Fruit fly (Drosophila melanogaster) whole organism, embryonic: ENCODE measurements around the gene Pcyt1.

Experiments used
- ATbp ChIP-seq: fragments of 200-800 bp; sonication (Bioruptor generic); optimal IDR thresholded peaks from 2 replicates; lab custom pipeline; 2017; ENCODE audit warnings: missing biosample characterization, mild to moderate bottlenecking, missing genetic modification characterization, missing genetic modification reagents
- Antp ChIP-seq: fragments of 200-800 bp; sonication (Bioruptor generic); optimal IDR thresholded peaks from 3 replicates; lab custom pipeline; 2016; ENCODE audit warnings: missing biosample characterization, missing genetic modification characterization
- CG10654 ChIP-seq: fragments of 200-800 bp; sonication (Bioruptor generic); optimal IDR thresholded peaks from 2 replicates; lab custom pipeline; 2016; ENCODE audit warnings: missing biosample characterization, missing genetic modification characterization
- CG10959 ChIP-seq: fragments of 200-800 bp; sonication (Bioruptor generic); IDR thresholded peaks from 2 replicates; pipeline ENCODE4 v1.3.6; 2022; ENCODE audit warnings: missing biosample characterization, missing genetic modification characterization
- CG11696 ChIP-seq: fragments of 200-800 bp; sonication (Bioruptor generic); IDR thresholded peaks from 2 replicates; pipeline ENCODE4 v1.3.6; 2022; ENCODE audit warnings: missing biosample characterization, missing genetic modification characterization
- CG12391 ChIP-seq: fragments of 200-800 bp; sonication (Bioruptor generic); optimal IDR thresholded peaks from 3 replicates; lab custom pipeline; 2018; ENCODE audit warnings: missing biosample characterization, mild to moderate bottlenecking, missing genetic modification characterization, moderate library complexity
- CG13624 ChIP-seq: fragments of 200-800 bp; sonication (Bioruptor generic); optimal IDR thresholded peaks from 2 replicates; lab custom pipeline; 2016; ENCODE audit warnings: missing biosample characterization, missing genetic modification characterization
- CG14667 ChIP-seq: fragments of 200-800 bp; sonication (Bioruptor generic); IDR thresholded peaks from 2 replicates; pipeline ENCODE4 v1.3.6; 2022; ENCODE audit warnings: missing biosample characterization, missing genetic modification characterization
- CG15073 ChIP-seq: fragments of 200-800 bp; sonication (Bioruptor generic); optimal IDR thresholded peaks from 2 replicates; lab custom pipeline; 2016; ENCODE audit warnings: missing biosample characterization, missing genetic modification characterization
- CG15479 ChIP-seq: fragments of 200-800 bp; sonication (Bioruptor generic); optimal IDR thresholded peaks from 3 replicates; lab custom pipeline; 2019; ENCODE audit warnings: missing biosample characterization, mild to moderate bottlenecking, missing genetic modification characterization, moderate library complexity
- CG1647 ChIP-seq: fragments of 200-800 bp; sonication (Bioruptor generic); optimal IDR thresholded peaks from 3 replicates; lab custom pipeline; 2016; ENCODE audit warnings: missing biosample characterization, missing genetic modification characterization
- CG16815 ChIP-seq: fragments of 200-800 bp; sonication (Bioruptor generic); optimal IDR thresholded peaks from 3 replicates; lab custom pipeline; 2017; ENCODE audit warnings: missing biosample characterization, mild to moderate bottlenecking, missing genetic modification characterization
- CG17612 ChIP-seq: fragments of 200-800 bp; sonication (Bioruptor generic); IDR thresholded peaks from 2 replicates; pipeline ENCODE4 v1.3.6; 2022; ENCODE audit warnings: missing biosample characterization, missing genetic modification characterization
- CG1832 ChIP-seq: fragments of 200-800 bp; sonication (Bioruptor generic); optimal IDR thresholded peaks from 2 replicates; lab custom pipeline; 2017; ENCODE audit warnings: missing biosample characterization, mild to moderate bottlenecking, missing genetic modification characterization, inconsistent platforms
- CG31388 ChIP-seq: fragments of 200-800 bp; sonication (Bioruptor generic); optimal IDR thresholded peaks from 2 replicates; lab custom pipeline; 2016; ENCODE audit warnings: missing biosample characterization, missing genetic modification characterization
- CG34376 ChIP-seq: fragments of 200-800 bp; sonication (Bioruptor generic); optimal IDR thresholded peaks from 2 replicates; lab custom pipeline; 2018; ENCODE audit warnings: missing biosample characterization, mild to moderate bottlenecking, missing genetic modification characterization
- CG4730 ChIP-seq: fragments of 200-800 bp; sonication (Bioruptor generic); IDR thresholded peaks from 2 replicates; pipeline ENCODE4 v1.3.6; 2022; ENCODE audit warnings: missing biosample characterization, missing genetic modification characterization
- CG6683 ChIP-seq: fragments of 200-800 bp; sonication (Bioruptor generic); optimal IDR thresholded peaks from 2 replicates; lab custom pipeline; 2017; ENCODE audit warnings: missing biosample characterization, mild to moderate bottlenecking, missing genetic modification characterization, missing genetic modification reagents
- D19B ChIP-seq: fragments of 200-800 bp; sonication (Bioruptor generic); optimal IDR thresholded peaks from 2 replicates; lab custom pipeline; 2017; ENCODE audit warnings: missing biosample characterization, mild to moderate bottlenecking, missing genetic modification characterization
- HLH4C ChIP-seq: fragments of 200-800 bp; sonication (Bioruptor generic); IDR thresholded peaks from 3 replicates; pipeline ENCODE4 v1.3.6; 2022; ENCODE audit warnings: missing biosample characterization, missing genetic modification characterization; ENCODE audit not compliant: partially characterized antibody
- Hey ChIP-seq: fragments of 200-800 bp; sonication (Bioruptor generic); optimal IDR thresholded peaks from 3 replicates; lab custom pipeline; 2018; ENCODE audit warnings: missing biosample characterization, mild to moderate bottlenecking, missing genetic modification characterization
- Jarid2 ChIP-seq: fragments of 200-800 bp; sonication (Bioruptor generic); optimal IDR thresholded peaks from 3 replicates; lab custom pipeline; 2017; ENCODE audit warnings: mild to moderate bottlenecking, missing biosample characterization, missing genetic modification reagents, missing genetic modification characterization
- NC2β ChIP-seq: fragments of 200-800 bp; sonication (Bioruptor generic); optimal IDR thresholded peaks from 2 replicates; lab custom pipeline; 2016; ENCODE audit warnings: missing biosample characterization, missing genetic modification characterization
- Nf-YB ChIP-seq: fragments of 200-800 bp; sonication (Bioruptor generic); optimal IDR thresholded peaks from 3 replicates; lab custom pipeline; 2019; ENCODE audit warnings: missing biosample characterization, mild to moderate bottlenecking, missing genetic modification characterization, moderate library complexity
- NfI ChIP-seq: fragments of 200-800 bp; sonication (Bioruptor generic); optimal IDR thresholded peaks from 3 replicates; lab custom pipeline; 2018; ENCODE audit warnings: missing biosample characterization, mild to moderate bottlenecking, missing genetic modification characterization, moderate library complexity
- Rfx ChIP-seq: fragments of 200-800 bp; sonication (Bioruptor generic); IDR thresholded peaks from 2 replicates; pipeline ENCODE4 v1.3.6; 2022; ENCODE audit warnings: missing biosample characterization, missing genetic modification characterization
- Rx ChIP-seq: fragments of 200-800 bp; sonication (Bioruptor generic); IDR thresholded peaks from 2 replicates; pipeline ENCODE4 v1.3.6; 2022; ENCODE audit warnings: missing biosample characterization, missing genetic modification characterization
- Stat92E ChIP-seq, 3 experiments: fragments of >200 bp in 2 of 3; fragments of 200-800 bp in 1 of 3; sonication (Bioruptor generic) in 1 of 3; optimal IDR thresholded peaks; 2 replicates each; lab custom pipeline; 2017 to 2019; ENCODE audit warnings: missing biosample characterization in 3 of 3, missing genetic modification characterization in 3 of 3, mild to moderate bottlenecking in 1 of 3, moderate library complexity in 1 of 3
- Taf1 ChIP-seq: fragments of 200-800 bp; sonication (Bioruptor generic); IDR thresholded peaks from 2 replicates; pipeline ENCODE4 v1.3.6; 2022; ENCODE audit warnings: missing biosample characterization, missing genetic modification characterization
- Usf ChIP-seq: fragments of 200-800 bp; sonication (Bioruptor generic); optimal IDR thresholded peaks from 2 replicates; lab custom pipeline; 2017; ENCODE audit warnings: missing genotype, missing biosample characterization, missing genetic modification characterization
- ab ChIP-seq: fragments of 200-800 bp; sonication (Bioruptor generic); optimal IDR thresholded peaks from 2 replicates; lab custom pipeline; 2016; ENCODE audit warnings: missing biosample characterization, missing genetic modification characterization
- ac ChIP-seq: fragments of 200-800 bp; sonication (Bioruptor generic); optimal IDR thresholded peaks from 3 replicates; lab custom pipeline; 2017; ENCODE audit warnings: missing biosample characterization, mild to moderate bottlenecking, missing genetic modification characterization
- amos ChIP-seq: fragments of 200-800 bp; sonication (Bioruptor generic); IDR thresholded peaks from 2 replicates; pipeline ENCODE4 v1.3.6; 2022; ENCODE audit warnings: missing biosample characterization, missing genetic modification characterization; ENCODE audit not compliant: partially characterized antibody
- dati ChIP-seq: fragments of 200-800 bp; sonication (Bioruptor generic); IDR thresholded peaks from 2 replicates; pipeline ENCODE4 v1.3.6; 2022; ENCODE audit warnings: missing biosample characterization, missing genetic modification characterization
- disco-r ChIP-seq: fragments of 200-800 bp; sonication (Bioruptor generic); optimal IDR thresholded peaks from 2 replicates; lab custom pipeline; 2016; ENCODE audit warnings: missing biosample characterization, missing genetic modification characterization
- fd102C ChIP-seq: fragments of 200-800 bp; sonication (Bioruptor generic); optimal IDR thresholded peaks from 2 replicates; lab custom pipeline; 2018; ENCODE audit warnings: missing biosample characterization, mild to moderate bottlenecking, missing genetic modification characterization, moderate library complexity
- fd96Cb ChIP-seq: fragments of 200-800 bp; sonication (Bioruptor generic); optimal IDR thresholded peaks from 2 replicates; lab custom pipeline; 2018; ENCODE audit warnings: missing biosample characterization, mild to moderate bottlenecking, missing genetic modification characterization, moderate library complexity
- hkb ChIP-seq, 2 experiments: fragments of 200-800 bp in 1 of 2; fragments of >200 bp in 1 of 2; sonication (Bioruptor generic) in 1 of 2; IDR thresholded peaks in 1 of 2; optimal IDR thresholded peaks in 1 of 2; 2 replicates each; pipeline versions ENCODE4 v1.3.6 to Lab custom; 2017 to 2022; ENCODE audit warnings: missing biosample characterization in 1 of 2, missing genetic modification characterization in 1 of 2
- lola ChIP-seq, 3 experiments: fragments of >200 bp in 2 of 3; fragments of 200-800 bp in 1 of 3; sonication (Bioruptor generic) in 1 of 3; optimal IDR thresholded peaks; 2 replicates each; lab custom pipeline; 2017 to 2019; ENCODE audit warnings: missing biosample characterization in 3 of 3, missing genetic modification characterization in 3 of 3, mild to moderate bottlenecking in 1 of 3, moderate library complexity in 1 of 3
- mam ChIP-seq: fragments of 200-800 bp; sonication (Bioruptor generic); optimal IDR thresholded peaks from 3 replicates; lab custom pipeline; 2016; ENCODE audit warnings: missing biosample characterization, missing genetic modification characterization
- mld ChIP-seq: fragments of 200-800 bp; sonication (Bioruptor generic); IDR thresholded peaks from 3 replicates; pipeline ENCODE4 v1.3.6; 2022; ENCODE audit warnings: missing biosample characterization, missing genetic modification characterization; ENCODE audit not compliant: partially characterized antibody
- pan ChIP-seq, 4 experiments: fragments of >200 bp in 3 of 4; fragments of 200-800 bp in 1 of 4; sonication (Bioruptor generic) in 1 of 4; optimal IDR thresholded peaks in 3 of 4; IDR thresholded peaks in 1 of 4; 2 replicates each; pipeline versions ENCODE4 v1.3.6 to Lab custom; 2017 to 2022; ENCODE audit warnings: missing biosample characterization in 2 of 4, missing genetic modification characterization in 2 of 4, mixed read lengths in 1 of 4
- ro ChIP-seq: fragments of 200-800 bp; sonication (Bioruptor generic); IDR thresholded peaks from 2 replicates; pipeline ENCODE4 v1.3.6; 2022; ENCODE audit warnings: missing biosample characterization, missing genetic modification characterization
- schlank ChIP-seq: fragments of 200-800 bp; sonication (Bioruptor generic); optimal IDR thresholded peaks from 2 replicates; lab custom pipeline; 2018; ENCODE audit warnings: missing biosample characterization, mild to moderate bottlenecking, missing genetic modification characterization
- scrt ChIP-seq: fragments of 200-800 bp; sonication (Bioruptor generic); optimal IDR thresholded peaks from 2 replicates; lab custom pipeline; 2018; ENCODE audit warnings: missing biosample characterization, mild to moderate bottlenecking, missing genetic modification characterization, moderate library complexity
- sob ChIP-seq: fragments of 200-800 bp; sonication (Bioruptor generic); IDR thresholded peaks from 2 replicates; pipeline ENCODE4 v1.3.6; 2022; ENCODE audit warnings: missing biosample characterization, missing genetic modification characterization
- wek ChIP-seq: fragments of 200-800 bp; sonication (Bioruptor generic); optimal IDR thresholded peaks from 3 replicates; lab custom pipeline; 2018; ENCODE audit warnings: missing biosample characterization, mild to moderate bottlenecking, missing genetic modification characterization, moderate library complexity
- yki ChIP-seq: fragments of >200 bp; optimal IDR thresholded peaks from 3 replicates; lab custom pipeline; 2018

The Pcyt1 gene

dm6 chr3L:1587140-1587849 is 41.4 kb downstream of the Pcyt1 start (continued):
- peak; percentile 91 for TF ChIP-seq sob (GFP tag; lab: Robert Waterston, UW)
- TF ChIP-seq CG14667, result peak; percentile 85
- peak; percentile 43 for TF ChIP-seq CG31388 (GFP tag; lab: Kevin White, UChicago)
- TF ChIP-seq hkb (optimal IDR thresholded peaks at IDR 0.05; lab: Kevin White, UChicago), result no peak
- peak; percentile 91 for TF ChIP-seq hkb (GFP tag; IDR thresholded peaks at IDR 0.05; lab: Robert Waterston, UW)
- TF ChIP-seq CG15073 (GFP tag; lab: Kevin White, UChicago), result no peak
- peak; percentile 66 for TF ChIP-seq scrt (GFP tag; lab: Kevin White, UChicago)
- peak; percentile 70; the same call in 1 of the 2 replicates for TF ChIP-seq Taf1
- peak; percentile 42 for TF ChIP-seq CG16815
- peak; percentile 50 for TF ChIP-seq CG34376 (GFP tag; lab: Kevin White, UChicago)
- peak; percentile 84 for TF ChIP-seq Rx (GFP tag; lab: Robert Waterston, UW)
- peak; percentile 79 for TF ChIP-seq CG10654
- TF ChIP-seq disco-r (GFP tag; lab: Kevin White, UChicago), result peak; percentile 61
- no peak for TF ChIP-seq HLH4C (GFP tag; lab: Robert Waterston, UW)
- no peak for TF ChIP-seq mld (GFP tag; lab: Robert Waterston, UW)
- peak; percentile 95 for TF ChIP-seq Rfx (GFP tag; lab: Robert Waterston, UW)
- TF ChIP-seq Stat92E (GFP tag; optimal IDR thresholded peaks at IDR 0.05; lab: Kevin White, UChicago), result no peak
- peak; percentile 69 for TF ChIP-seq dati (GFP tag; lab: Robert Waterston, UW)
- peak; percentile 73 for TF ChIP-seq CG1647 (GFP tag; lab: Kevin White, UChicago)
- peak; percentile 17 for TF ChIP-seq Nf-YB
- peak; percentile 62 for TF ChIP-seq D19B (GFP tag; lab: Kevin White, UChicago)
- peak; percentile 44 for TF ChIP-seq Usf (GFP tag; lab: Kevin White, UChicago)
- peak; percentile 87 for TF ChIP-seq CG13624 (GFP tag; lab: Kevin White, UChicago)
- TF ChIP-seq Antp (GFP tag; lab: Kevin White, UChicago), result peak; percentile 92
- TF ChIP-seq NC2β, result peak; percentile 45
- peak; percentile 61 for TF ChIP-seq ATbp (GFP tag; lab: Kevin White, UChicago)
- TF ChIP-seq ac, result no peak
- peak; percentile 82 for TF ChIP-seq CG17612 (GFP tag; lab: Robert Waterston, UW)
- no peak for TF ChIP-seq CG1832 (GFP tag; lab: Kevin White, UChicago)
- peak; percentile 94 for TF ChIP-seq mam (GFP tag; lab: Kevin White, UChicago)
- TF ChIP-seq fd102C (GFP tag; lab: Kevin White, UChicago), result no peak
- peak; percentile 18 for TF ChIP-seq Hey (tag; lab: Kevin White, UChicago)
- peak; percentile 80 for TF ChIP-seq fd96Cb (tag; lab: Kevin White, UChicago)
- TF ChIP-seq amos (GFP tag; lab: Robert Waterston, UW), result no peak
- peak; percentile 76 for TF ChIP-seq CG10959 (GFP tag; lab: Robert Waterston, UW)
- peak; percentile 74 for TF ChIP-seq NfI (GFP tag; lab: Kevin White, UChicago)
- TF ChIP-seq ab (GFP tag; lab: Kevin White, UChicago), result peak; percentile 69
- peak; percentile 83 for TF ChIP-seq CG4730 (GFP tag; lab: Robert Waterston, UW)
- TF ChIP-seq CG11696 (GFP tag; lab: Robert Waterston, UW), result peak; percentile 76
- peak; percentile 55; the same call in 1 of the 2 replicates for TF ChIP-seq ro
- peak; percentile 62 for TF ChIP-seq CG12391 (tag; lab: Kevin White, UChicago)
- TF ChIP-seq yki (lab: Kevin White, UChicago), result no peak
- TF ChIP-seq Jarid2, result peak; percentile 38
- peak; percentile 58 for TF ChIP-seq wek (GFP tag; lab: Kevin White, UChicago)
- TF ChIP-seq CG15479 (GFP tag; lab: Kevin White, UChicago), result no peak
- TF ChIP-seq lola (GFP tag; optimal IDR thresholded peaks at IDR 0.05; lab: Kevin White, UChicago), result peak in 1 of 3 experiments; percentile 9
- TF ChIP-seq CG6683 (GFP tag; lab: Kevin White, UChicago), result peak; percentile 55
- TF ChIP-seq schlank, result peak; percentile 74
- TF ChIP-seq pan (optimal IDR thresholded peaks at IDR 0.05; lab: Kevin White, UChicago), result no peak
- peak in 1 of 2 experiments; percentile 89 for TF ChIP-seq pan (GFP tag; optimal IDR thresholded peaks at IDR 0.05 in 1 of 2, IDR thresholded peaks at IDR 0.05 in 1 of 2)
